Comparison of ENCODE assay signal across 1 worm cellular context in the genomic region with DNA sequence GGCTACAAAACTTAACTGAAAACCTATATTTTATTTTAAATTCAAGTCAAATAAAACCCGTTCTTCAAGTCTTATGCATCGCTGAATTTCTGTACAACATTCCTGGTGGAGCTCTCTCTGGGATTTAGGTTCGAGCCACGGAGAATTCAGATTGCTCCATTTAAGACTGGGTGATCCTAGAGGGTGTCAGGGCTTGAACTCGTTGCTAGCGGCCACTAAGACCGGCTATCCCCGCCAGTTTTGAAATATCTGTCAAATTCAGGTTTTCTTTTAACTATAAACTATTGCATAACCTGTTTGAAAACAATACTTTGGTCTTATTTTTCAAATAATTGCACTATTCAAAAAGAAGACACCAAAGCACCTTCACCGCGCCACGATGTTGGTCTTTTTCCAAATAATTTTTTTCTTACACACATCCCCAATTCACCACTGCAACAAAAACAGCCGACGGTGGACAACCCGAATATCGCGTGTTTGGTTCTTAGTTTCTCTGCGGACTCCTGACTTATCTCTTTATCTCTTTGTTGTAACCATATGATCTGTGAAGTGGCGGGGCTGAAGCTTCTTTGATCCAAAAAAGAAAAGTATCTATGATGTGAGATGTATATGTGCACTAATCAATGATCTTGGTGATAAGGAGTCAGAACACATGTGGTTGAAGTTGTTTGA.
A peak's percentile ranks its signal among the peaks of the same experiment; 100 is the strongest.
TF ChIP-seq lines count a peak whose summit lies in the region.

No protein-coding gene starts in this region.

TF ChIP-seq in whole organism, L1 larva, 84 proteins besides CTCF, POLR2A, EP300 and RAD21 (continued from another document):
- TF ChIP-seq lin-14 (GFP tag; optimal IDR thresholded peaks at IDR 0.05; lab: Kevin White, UChicago) (peak; percentile 91), nhr-84 (tag; optimal IDR thresholded peaks at IDR 0.05; lab: Kevin White, UChicago) (no peak), aly-2 (tag; optimal IDR thresholded peaks at IDR 0.05; lab: Kevin White, UChicago) (no peak), efl-3 (GFP tag; optimal IDR thresholded peaks at IDR 0.05; lab: Kevin White, UChicago) (no peak), lir-3 (tag; optimal IDR thresholded peaks at IDR 0.05; lab: Kevin White, UChicago; ENCODE audit: poor library complexity) (peak; percentile 81), nhr-90 (tag; optimal IDR thresholded peaks at IDR 0.05; lab: Kevin White, UChicago; ENCODE audit: poor library complexity) (peak; percentile 62), fkh-4 (tag; optimal IDR thresholded peaks at IDR 0.05; lab: Kevin White, UChicago; ENCODE audit: borderline replicate concordance) (no peak), C34B4.2 (tag; optimal IDR thresholded peaks at IDR 0.05; lab: Kevin White, UChicago) (no peak), ets-5 (GFP tag; IDR thresholded peaks at IDR 0.05; lab: Robert Waterston, UW) (no peak), nhr-85 (tag; lab: Kevin White, UChicago) (peak; percentile 75), nhr-11 (tag; optimal IDR thresholded peaks at IDR 0.05; lab: Kevin White, UChicago) (no peak), sox-4 (tag; optimal IDR thresholded peaks at IDR 0.05; lab: Kevin White, UChicago) (no peak), ceh-63 (GFP tag; optimal IDR thresholded peaks at IDR 0.05; lab: Kevin White, UChicago) (no peak), C16A3.4 (tag; optimal IDR thresholded peaks at IDR 0.05; lab: Kevin White, UChicago) (peak; percentile 57)
TF ChIP-seq in whole organism, L1 larva: peak in this region for 31.
